Fruit fly (Drosophila melanogaster): ENCODE measurements around the gene SCCRO4.
A peak's percentile ranks its signal among the peaks of the same experiment; 100 is the strongest.

The SCCRO4 gene

dm6 chr3L:20309758-20310733, 10.8 kb downstream of the SCCRO4 start:
- TF ChIP-seq CG8478 (optimal IDR thresholded peaks at IDR 0.05) (no peak), pan (optimal IDR thresholded peaks at IDR 0.05) (no peak), EcR (GFP tag; optimal IDR thresholded peaks at IDR 0.05) (no peak), Dll (optimal IDR thresholded peaks at IDR 0.05) (no peak), psq (optimal IDR thresholded peaks at IDR 0.05) (no peak), usp (GFP tag; optimal IDR thresholded peaks at IDR 0.05) (no peak)

dm6 chr3L:20313469-20313868, 14.3 kb downstream of the SCCRO4 start, which contains the start of gene alphaSnap:
TSS of gene alphaSnap (plus strand) at chr3L:20313632.
- TF ChIP-seq EcR (GFP tag; optimal IDR thresholded peaks at IDR 0.05) (no peak), usp (GFP tag; optimal IDR thresholded peaks at IDR 0.05) (no peak), psq (optimal IDR thresholded peaks at IDR 0.05) (no peak), CG8478 (optimal IDR thresholded peaks at IDR 0.05) (no peak), pan (optimal IDR thresholded peaks at IDR 0.05) (no peak), Dll (optimal IDR thresholded peaks at IDR 0.05) (no peak)

- TF ChIP-seq usp (GFP tag; optimal IDR thresholded peaks at IDR 0.05) (no peak), CG8478 (optimal IDR thresholded peaks at IDR 0.05) (no peak), Dll (optimal IDR thresholded peaks at IDR 0.05) (no peak), EcR (GFP tag; optimal IDR thresholded peaks at IDR 0.05) (no peak), psq (optimal IDR thresholded peaks at IDR 0.05) (no peak), pan (optimal IDR thresholded peaks at IDR 0.05) (no peak)
Measured at dm6 chr3L:20316956-20317589, 17.9 kb downstream of the SCCRO4 start, which contains the start of gene Spn77Ba. TSS of gene Spn77Ba (plus strand) at chr3L:20317190.

dm6 chr3L:20317751-20318150, 18.5 kb downstream of the SCCRO4 start:
- no peak for TF ChIP-seq EcR (GFP tag; optimal IDR thresholded peaks at IDR 0.05)
- no peak for TF ChIP-seq usp (GFP tag; optimal IDR thresholded peaks at IDR 0.05)
- TF ChIP-seq Dll (optimal IDR thresholded peaks at IDR 0.05): no peak
- no peak for TF ChIP-seq pan (optimal IDR thresholded peaks at IDR 0.05)
- TF ChIP-seq psq (optimal IDR thresholded peaks at IDR 0.05): no peak
- no peak for TF ChIP-seq CG8478 (optimal IDR thresholded peaks at IDR 0.05)

dm6 chr3L:20320044-20320443, 20.8 kb downstream of the SCCRO4 start:
- TF ChIP-seq CG8478 (optimal IDR thresholded peaks at IDR 0.05): no peak
- no peak for TF ChIP-seq pan (optimal IDR thresholded peaks at IDR 0.05)
- TF ChIP-seq EcR (GFP tag; optimal IDR thresholded peaks at IDR 0.05): no peak
- no peak for TF ChIP-seq Dll (optimal IDR thresholded peaks at IDR 0.05)
- no peak for TF ChIP-seq usp (GFP tag; optimal IDR thresholded peaks at IDR 0.05)
- no peak for TF ChIP-seq psq (optimal IDR thresholded peaks at IDR 0.05)

- TF ChIP-seq psq (optimal IDR thresholded peaks at IDR 0.05) (no peak), usp (GFP tag; optimal IDR thresholded peaks at IDR 0.05) (no peak), Dll (optimal IDR thresholded peaks at IDR 0.05) (no peak), EcR (GFP tag; optimal IDR thresholded peaks at IDR 0.05) (no peak), CG8478 (optimal IDR thresholded peaks at IDR 0.05) (no peak), pan (optimal IDR thresholded peaks at IDR 0.05) (no peak)
Measured at dm6 chr3L:20320652-20321051, 21.4 kb downstream of the SCCRO4 start, which contains the start of gene Spn77Bb. TSS of gene Spn77Bb (plus strand) at chr3L:20320952.

dm6 chr3L:20342334-20342733, 43.1 kb downstream of the SCCRO4 start, which contains the start of gene Spn77Bc:
TSS of gene Spn77Bc (plus strand) at chr3L:20342634.
- no peak for TF ChIP-seq psq (optimal IDR thresholded peaks at IDR 0.05)

- TF ChIP-seq Dll (optimal IDR thresholded peaks at IDR 0.05): no peak
- no peak for TF ChIP-seq usp (GFP tag; optimal IDR thresholded peaks at IDR 0.05)
- TF ChIP-seq pan (optimal IDR thresholded peaks at IDR 0.05): no peak
- TF ChIP-seq EcR (GFP tag; optimal IDR thresholded peaks at IDR 0.05): no peak
- TF ChIP-seq CG8478 (optimal IDR thresholded peaks at IDR 0.05): no peak
- TF ChIP-seq psq (optimal IDR thresholded peaks at IDR 0.05): no peak
Measured at dm6 chr3L:20347762-20348580, 48.8 kb downstream of the SCCRO4 start, which contains the start of the genes Rbbp5 and eRF1. TSS of gene Rbbp5 (minus strand) at chr3L:20347942. TSS of gene eRF1 (plus strand) at chr3L:20348355.

- no peak for TF ChIP-seq Dll (optimal IDR thresholded peaks at IDR 0.05)
- TF ChIP-seq EcR (GFP tag; optimal IDR thresholded peaks at IDR 0.05): peak in 1 of 2 experiments; percentile 10
Measured at dm6 chr3L:20348581-20349093, 49.4 kb downstream of the SCCRO4 start.

dm6 chr3L:20349333-20349924, 50.2 kb downstream of the SCCRO4 start:
- no peak for TF ChIP-seq Dll (optimal IDR thresholded peaks at IDR 0.05)
- no peak for TF ChIP-seq usp (GFP tag; optimal IDR thresholded peaks at IDR 0.05)
- TF ChIP-seq psq (optimal IDR thresholded peaks at IDR 0.05): no peak
- TF ChIP-seq pan (optimal IDR thresholded peaks at IDR 0.05): no peak
- no peak for TF ChIP-seq CG8478 (optimal IDR thresholded peaks at IDR 0.05)
- peak in 1 of 2 experiments; percentile 85 for TF ChIP-seq EcR (GFP tag; optimal IDR thresholded peaks at IDR 0.05)

- TF ChIP-seq pan (optimal IDR thresholded peaks at IDR 0.05) (no peak), EcR (GFP tag; optimal IDR thresholded peaks at IDR 0.05) (no peak)
Measured at dm6 chr3L:20353149-20353548, 53.9 kb downstream of the SCCRO4 start, which contains the start of gene CG5618. TSS of gene CG5618 (plus strand) at chr3L:20353449.

Measured in whole organism.